Fruit fly (Drosophila melanogaster): Measurements from ENCODE around the gene Uros1.

Uros1 gene

DNA sequence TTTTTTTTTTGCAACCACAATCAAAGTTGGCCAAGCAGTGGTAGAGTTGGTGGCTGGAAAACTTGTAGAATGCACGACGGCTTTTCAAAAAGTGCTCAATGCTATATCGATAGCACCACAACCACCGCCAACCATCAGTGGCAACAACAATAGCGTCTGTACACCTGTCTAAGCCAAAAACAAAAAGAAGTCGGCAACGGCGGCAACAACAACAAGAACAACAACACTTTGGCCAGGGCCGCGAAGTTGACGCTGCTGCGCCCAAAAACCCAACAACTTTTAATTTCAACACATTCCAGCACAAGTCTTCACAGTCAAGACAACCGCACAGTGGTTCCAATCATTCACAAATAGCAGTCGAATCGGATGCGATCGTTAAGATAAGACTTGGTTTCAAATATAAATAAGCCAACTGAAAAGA is 36.9 kb downstream of the Uros1 start (continued):
- TF ChIP-seq pzg (GFP tag; optimal IDR thresholded peaks at IDR 0.05) (no peak), maf-S (GFP tag; optimal IDR thresholded peaks at IDR 0.05) (no peak), CG16815 (GFP tag; optimal IDR thresholded peaks at IDR 0.05) (no peak), CG6813 (GFP tag; optimal IDR thresholded peaks at IDR 0.05) (no peak), B-H1 (GFP tag; IDR thresholded peaks at IDR 0.05) (no peak), CG7786 (GFP tag; optimal IDR thresholded peaks at IDR 0.05) (peak; percentile 51), CG3726 (GFP tag; IDR thresholded peaks at IDR 0.05) (no peak), jigr1 (GFP tag; IDR thresholded peaks at IDR 0.05) (no peak), corto (GFP tag; optimal IDR thresholded peaks at IDR 0.05) (no peak), CG7556 (GFP tag; optimal IDR thresholded peaks at IDR 0.05) (no peak), Meics (GFP tag; optimal IDR thresholded peaks at IDR 0.05) (no peak), sd (tag; optimal IDR thresholded peaks at IDR 0.05) (peak; percentile 92), dati (GFP tag; IDR thresholded peaks at IDR 0.05) (no peak), pros (GFP tag; optimal IDR thresholded peaks at IDR 0.05) (peak; percentile 9), gce (GFP tag; IDR thresholded peaks at IDR 0.05) (no peak), sim (GFP tag; IDR thresholded peaks at IDR 0.05) (no peak), CG6791 (GFP tag; IDR thresholded peaks at IDR 0.05; ENCODE audit: partially characterized antibody) (no peak), Xrp1 (GFP tag; IDR thresholded peaks at IDR 0.05) (no peak), Hmx (GFP tag; optimal IDR thresholded peaks at IDR 0.05) (no peak), CG33213 (GFP tag; optimal IDR thresholded peaks at IDR 0.05) (no peak), Oaz (GFP tag; IDR thresholded peaks at IDR 0.05) (no peak), E2f2 (GFP tag; IDR thresholded peaks at IDR 0.05) (0 out of 2 replicates have a peak, but pooled peaks have one; percentile 22), CG8388 (GFP tag; optimal IDR thresholded peaks at IDR 0.05) (no peak), CG11695 (GFP tag; IDR thresholded peaks at IDR 0.05) (no peak), usp (GFP tag; optimal IDR thresholded peaks at IDR 0.05) (no peak), CG13296 (GFP tag; optimal IDR thresholded peaks at IDR 0.05) (no peak), CG12219 (GFP tag; optimal IDR thresholded peaks at IDR 0.05) (no peak), NC2β (GFP tag; optimal IDR thresholded peaks at IDR 0.05) (peak; percentile 25), toy (GFP tag; IDR thresholded peaks at IDR 0.05) (no peak), CG6175 (GFP tag; IDR thresholded peaks at IDR 0.05) (no peak), sens-2 (GFP tag; IDR thresholded peaks at IDR 0.05) (no peak), Myb (GFP tag; optimal IDR thresholded peaks at IDR 0.05) (no peak), CG7987 (GFP tag; optimal IDR thresholded peaks at IDR 0.05) (no peak), CG8765 (GFP tag; IDR thresholded peaks at IDR 0.05) (no peak), CG13424 (tag; optimal IDR thresholded peaks at IDR 0.05) (no peak), Med (GFP tag) (peak; percentile 79), p53 (GFP tag; optimal IDR thresholded peaks at IDR 0.05) (no peak), shn (GFP tag; optimal IDR thresholded peaks at IDR 0.05) (no peak), Hsf (GFP tag; optimal IDR thresholded peaks at IDR 0.05) (no peak), CG30020 (tag; optimal IDR thresholded peaks at IDR 0.05) (no peak), tx (GFP tag; optimal IDR thresholded peaks at IDR 0.05) (no peak), cad (GFP tag; optimal IDR thresholded peaks at IDR 0.05) (no peak), chinmo (GFP tag; IDR thresholded peaks at IDR 0.05; ENCODE audit: partially characterized antibody) (peak; percentile 79; the same call in 1 of the 4 replicates), BEAF-32 (GFP tag; optimal IDR thresholded peaks at IDR 0.05) (no peak), Neu2 (GFP tag; optimal IDR thresholded peaks at IDR 0.05; ENCODE audit: borderline replicate concordance) (no peak), insv (GFP tag; optimal IDR thresholded peaks at IDR 0.05) (no peak), CG14860 (GFP tag; IDR thresholded peaks at IDR 0.05; ENCODE audit: partially characterized antibody) (no peak), CG17385 (GFP tag; optimal IDR thresholded peaks at IDR 0.05) (no peak), CG4360 (GFP tag; IDR thresholded peaks at IDR 0.05) (peak; percentile 72), Bteb2 (GFP tag; optimal IDR thresholded peaks at IDR 0.05) (no peak)

Data from whole organism, embryonic.